Fruit fly (Drosophila melanogaster) whole organism, embryonic: ENCODE measurements around the gene CG5509.

Experiments used
- Aef1 ChIP-seq: fragments of 200-800 bp; sonication (Bioruptor generic); IDR thresholded peaks from 3 replicates; pipeline ENCODE4 v1.3.6; 2022; ENCODE audit warnings: missing biosample characterization, missing genetic modification characterization
- Atf-2 ChIP-seq: fragments of 200-800 bp; sonication (Bioruptor generic); optimal IDR thresholded peaks from 2 replicates; lab custom pipeline; 2016; ENCODE audit warnings: missing biosample characterization, missing genetic modification characterization
- CG11723 ChIP-seq: fragments of 200-800 bp; sonication (Bioruptor generic); optimal IDR thresholded peaks from 2 replicates; lab custom pipeline; 2017; ENCODE audit warnings: missing biosample characterization, mild to moderate bottlenecking, missing genetic modification characterization
- CG12659 ChIP-seq: fragments of 200-800 bp; sonication (Bioruptor generic); optimal IDR thresholded peaks from 3 replicates; lab custom pipeline; 2017; ENCODE audit warnings: mild to moderate bottlenecking, missing biosample characterization, missing genetic modification reagents, missing genetic modification characterization
- CG12769 ChIP-seq: fragments of 200-800 bp; sonication (Bioruptor generic); optimal IDR thresholded peaks from 2 replicates; lab custom pipeline; 2019; ENCODE audit warnings: missing biosample characterization, mild to moderate bottlenecking, missing genetic modification characterization, moderate library complexity
- CG13624 ChIP-seq: fragments of 200-800 bp; sonication (Bioruptor generic); optimal IDR thresholded peaks from 2 replicates; lab custom pipeline; 2016; ENCODE audit warnings: missing biosample characterization, missing genetic modification characterization
- CG14860 ChIP-seq: fragments of 200-800 bp; sonication (Bioruptor generic); IDR thresholded peaks from 3 replicates; pipeline ENCODE4 v1.3.6; 2022; ENCODE audit warnings: missing biosample characterization, missing genetic modification characterization; ENCODE audit not compliant: partially characterized antibody
- CG17912 ChIP-seq: fragments of 200-800 bp; sonication (Bioruptor generic); optimal IDR thresholded peaks from 2 replicates; lab custom pipeline; 2018; ENCODE audit warnings: missing biosample characterization, mild to moderate bottlenecking, missing genetic modification characterization
- CG2120 ChIP-seq: fragments of 200-800 bp; sonication (Bioruptor generic); optimal IDR thresholded peaks from 3 replicates; lab custom pipeline; 2016; ENCODE audit warnings: missing biosample characterization, missing genetic modification characterization
- CG2199 ChIP-seq: fragments of 200-800 bp; sonication (Bioruptor generic); IDR thresholded peaks from 3 replicates; pipeline ENCODE4 v1.3.6; 2022; ENCODE audit warnings: missing biosample characterization, missing genetic modification characterization
- CG2202 ChIP-seq: fragments of 200-800 bp; sonication (Bioruptor generic); optimal IDR thresholded peaks from 2 replicates; lab custom pipeline; 2018; ENCODE audit warnings: missing biosample characterization, mild to moderate bottlenecking, missing genetic modification characterization
- CG30020 ChIP-seq: fragments of 200-800 bp; optimal IDR thresholded peaks from 2 replicates; lab custom pipeline; 2019; ENCODE audit warnings: missing biosample characterization, mild to moderate bottlenecking, missing genetic modification characterization, moderate library complexity
- CG30431 ChIP-seq: fragments of 200-800 bp; sonication (Bioruptor generic); optimal IDR thresholded peaks from 2 replicates; lab custom pipeline; 2017; ENCODE audit warnings: missing biosample characterization, missing genetic modification characterization
- CG31441 ChIP-seq: fragments of 200-800 bp; sonication (Bioruptor generic); IDR thresholded peaks from 2 replicates; pipeline ENCODE4 v1.3.6; 2022; ENCODE audit warnings: missing biosample characterization, missing genetic modification characterization
- CG34224 ChIP-seq: fragments of 200-800 bp; sonication (Bioruptor generic); IDR thresholded peaks from 3 replicates; pipeline ENCODE4 v1.3.6; 2022; ENCODE audit warnings: missing biosample characterization, missing genetic modification characterization; ENCODE audit not compliant: partially characterized antibody
- CG3847 ChIP-seq: fragments of 200-800 bp; sonication (Bioruptor generic); IDR thresholded peaks from 2 replicates; pipeline ENCODE4 v1.3.6; 2022; ENCODE audit warnings: missing biosample characterization, missing genetic modification characterization
- CG5245 ChIP-seq: fragments of 200-800 bp; sonication (Bioruptor generic); optimal IDR thresholded peaks from 3 replicates; lab custom pipeline; 2016; ENCODE audit warnings: missing biosample characterization, missing genetic modification characterization
- CG7357 ChIP-seq: fragments of 200-800 bp; sonication (Bioruptor generic); IDR thresholded peaks from 3 replicates; pipeline ENCODE4 v1.3.6; 2022; ENCODE audit warnings: missing biosample characterization, missing genetic modification characterization
- CG7556 ChIP-seq: fragments of 200-800 bp; sonication (Bioruptor generic); optimal IDR thresholded peaks from 2 replicates; lab custom pipeline; 2017; ENCODE audit warnings: missing biosample characterization, mild to moderate bottlenecking, missing genetic modification characterization
- CG8478 ChIP-seq: fragments of >200 bp; optimal IDR thresholded peaks from 2 replicates; lab custom pipeline; 2018
- CG8924 ChIP-seq: fragments of 200-800 bp; optimal IDR thresholded peaks from 3 replicates; lab custom pipeline; 2019; ENCODE audit warnings: missing biosample characterization, mild to moderate bottlenecking, missing genetic modification characterization, moderate library complexity
- CG9817 ChIP-seq: fragments of 200-800 bp; sonication (Bioruptor generic); optimal IDR thresholded peaks from 2 replicates; lab custom pipeline; 2018; ENCODE audit warnings: missing biosample characterization, mild to moderate bottlenecking, missing genetic modification characterization, moderate library complexity
- CTCF ChIP-seq: fragments of 200-800 bp; sonication (Bioruptor generic); optimal IDR thresholded peaks from 2 replicates; lab custom pipeline; 2017; ENCODE audit warnings: missing biosample characterization, mild to moderate bottlenecking, missing genetic modification characterization, moderate library complexity
- Chrac-16 ChIP-seq: fragments of 200-800 bp; sonication (Bioruptor generic); optimal IDR thresholded peaks from 3 replicates; lab custom pipeline; 2016; ENCODE audit warnings: missing biosample characterization, missing genetic modification characterization
- CoRest ChIP-seq: fragments of 200-800 bp; sonication (Bioruptor generic); optimal IDR thresholded peaks from 3 replicates; lab custom pipeline; 2018; ENCODE audit warnings: missing biosample characterization, mild to moderate bottlenecking, missing genetic modification characterization, moderate library complexity
- Dip2 ChIP-seq: fragments of 200-800 bp; sonication (Bioruptor generic); IDR thresholded peaks from 2 replicates; pipeline ENCODE4 v1.3.6; 2022; ENCODE audit warnings: missing biosample characterization, missing genetic modification characterization
- E2f2 ChIP-seq: fragments of 200-800 bp; sonication (Bioruptor generic); IDR thresholded peaks from 2 replicates; pipeline ENCODE4 v1.3.6; 2022; ENCODE audit warnings: missing biosample characterization, missing genetic modification characterization
- Eip74EF ChIP-seq, 2 experiments: fragments of 200-800 bp in 1 of 2; fragments of >200 bp in 1 of 2; sonication (Bioruptor generic) in 1 of 2; optimal IDR thresholded peaks; 2 replicates each; lab custom pipeline; 2017 to 2019; ENCODE audit warnings: missing biosample characterization in 2 of 2, missing genetic modification characterization in 2 of 2, mild to moderate bottlenecking in 1 of 2, moderate library complexity in 1 of 2
- Fer1 ChIP-seq: fragments of 200-800 bp; sonication (Bioruptor generic); optimal IDR thresholded peaks from 2 replicates; lab custom pipeline; 2017; ENCODE audit warnings: missing biosample characterization, mild to moderate bottlenecking, missing genetic modification characterization
- Fer3 ChIP-seq: fragments of 200-800 bp; sonication (Bioruptor generic); optimal IDR thresholded peaks from 2 replicates; lab custom pipeline; 2018; ENCODE audit warnings: missing biosample characterization, mild to moderate bottlenecking, missing genetic modification characterization, moderate library complexity
- Hand ChIP-seq: fragments of 200-800 bp; sonication (Bioruptor generic); optimal IDR thresholded peaks from 2 replicates; lab custom pipeline; 2017; ENCODE audit warnings: mild to moderate bottlenecking, missing biosample characterization, missing genetic modification reagents, missing genetic modification characterization
- Hr3 ChIP-seq: fragments of 200-800 bp; sonication (Bioruptor generic); optimal IDR thresholded peaks from 3 replicates; lab custom pipeline; 2016; ENCODE audit warnings: missing biosample characterization, missing genetic modification characterization
- MBD-R2 ChIP-seq: fragments of 200-800 bp; sonication (Bioruptor generic); IDR thresholded peaks from 2 replicates; pipeline ENCODE4 v1.3.6; 2022; ENCODE audit warnings: missing biosample characterization, missing genetic modification characterization
- Med ChIP-seq: fragments of 200-800 bp; sonication (Bioruptor generic); peaks from one replicate; lab custom pipeline; 2016; ENCODE audit warnings: missing biosample characterization, missing genetic modification characterization, mild to moderate bottlenecking, inconsistent platforms, moderate library complexity
- NfI ChIP-seq: fragments of 200-800 bp; sonication (Bioruptor generic); optimal IDR thresholded peaks from 3 replicates; lab custom pipeline; 2018; ENCODE audit warnings: missing biosample characterization, mild to moderate bottlenecking, missing genetic modification characterization, moderate library complexity
- PHDP ChIP-seq: fragments of 200-800 bp; sonication (Bioruptor generic); optimal IDR thresholded peaks from 3 replicates; lab custom pipeline; 2018; ENCODE audit warnings: missing biosample characterization, mild to moderate bottlenecking, missing genetic modification characterization, moderate library complexity
- TFAM ChIP-seq: fragments of 200-800 bp; sonication (Bioruptor generic); optimal IDR thresholded peaks from 2 replicates; lab custom pipeline; 2017; ENCODE audit warnings: missing biosample characterization, missing genetic modification characterization, inconsistent platforms
- Trl ChIP-seq, 3 experiments: fragments of >200 bp in 2 of 3; fragments of 200-800 bp in 1 of 3; sonication (Bioruptor generic) in 1 of 3; optimal IDR thresholded peaks; 2 replicates in 1 of 3; 3 replicates in 2 of 3; lab custom pipeline; 2016 to 2017; ENCODE audit warnings: missing biosample characterization in 1 of 3, missing genetic modification characterization in 1 of 3
- Xbp1 ChIP-seq: fragments of 200-800 bp; sonication (Bioruptor generic); optimal IDR thresholded peaks from 3 replicates; lab custom pipeline; 2016; ENCODE audit warnings: missing biosample characterization, mild to moderate bottlenecking, missing genetic modification characterization
- Xrp1 ChIP-seq: fragments of 200-800 bp; sonication (Bioruptor generic); IDR thresholded peaks from 2 replicates; pipeline ENCODE4 v1.3.6; 2022; ENCODE audit warnings: missing biosample characterization, missing genetic modification characterization
- az2 ChIP-seq: fragments of 200-800 bp; sonication (Bioruptor generic); optimal IDR thresholded peaks from 3 replicates; lab custom pipeline; 2016; ENCODE audit warnings: missing biosample characterization, missing genetic modification characterization
- ci ChIP-seq: fragments of 200-800 bp; sonication (Bioruptor generic); IDR thresholded peaks from 3 replicates; pipeline ENCODE4 v1.3.6; 2022; ENCODE audit warnings: missing biosample characterization, missing genetic modification characterization
- dpn ChIP-seq, 2 experiments: fragments of 200-800 bp; sonication (Bioruptor generic); optimal IDR thresholded peaks; 3 replicates each; lab custom pipeline; 2016; ENCODE audit warnings: missing biosample characterization in 2 of 2, missing genetic modification characterization in 2 of 2
- ems ChIP-seq: fragments of 200-800 bp; sonication (Bioruptor generic); optimal IDR thresholded peaks from 3 replicates; lab custom pipeline; 2016; ENCODE audit warnings: missing biosample characterization, missing genetic modification characterization
- gce ChIP-seq: fragments of 200-800 bp; sonication (Bioruptor generic); IDR thresholded peaks from 3 replicates; pipeline ENCODE4 v1.3.6; 2022; ENCODE audit warnings: missing biosample characterization, missing genetic modification characterization
- ind ChIP-seq: fragments of 200-800 bp; sonication (Bioruptor generic); optimal IDR thresholded peaks from 3 replicates; lab custom pipeline; 2016; ENCODE audit warnings: missing biosample characterization, missing genetic modification characterization
- lola ChIP-seq, 3 experiments: fragments of >200 bp in 2 of 3; fragments of 200-800 bp in 1 of 3; sonication (Bioruptor generic) in 1 of 3; optimal IDR thresholded peaks; 2 replicates each; lab custom pipeline; 2017 to 2019; ENCODE audit warnings: missing biosample characterization in 3 of 3, missing genetic modification characterization in 3 of 3, mild to moderate bottlenecking in 1 of 3, moderate library complexity in 1 of 3
- mam ChIP-seq: fragments of 200-800 bp; sonication (Bioruptor generic); optimal IDR thresholded peaks from 3 replicates; lab custom pipeline; 2016; ENCODE audit warnings: missing biosample characterization, missing genetic modification characterization
- pros ChIP-seq: fragments of 200-800 bp; sonication (Bioruptor generic); optimal IDR thresholded peaks from 3 replicates; lab custom pipeline; 2019; ENCODE audit warnings: missing biosample characterization, mild to moderate bottlenecking, missing genetic modification characterization, moderate library complexity
- tgo ChIP-seq: fragments of 200-800 bp; sonication (Bioruptor generic); IDR thresholded peaks from 3 replicates; pipeline ENCODE4 v1.3.6; 2022; ENCODE audit warnings: missing biosample characterization, missing genetic modification characterization
- wek ChIP-seq: fragments of 200-800 bp; sonication (Bioruptor generic); optimal IDR thresholded peaks from 3 replicates; lab custom pipeline; 2018; ENCODE audit warnings: missing biosample characterization, mild to moderate bottlenecking, missing genetic modification characterization, moderate library complexity

The CG5509 gene

DNA sequence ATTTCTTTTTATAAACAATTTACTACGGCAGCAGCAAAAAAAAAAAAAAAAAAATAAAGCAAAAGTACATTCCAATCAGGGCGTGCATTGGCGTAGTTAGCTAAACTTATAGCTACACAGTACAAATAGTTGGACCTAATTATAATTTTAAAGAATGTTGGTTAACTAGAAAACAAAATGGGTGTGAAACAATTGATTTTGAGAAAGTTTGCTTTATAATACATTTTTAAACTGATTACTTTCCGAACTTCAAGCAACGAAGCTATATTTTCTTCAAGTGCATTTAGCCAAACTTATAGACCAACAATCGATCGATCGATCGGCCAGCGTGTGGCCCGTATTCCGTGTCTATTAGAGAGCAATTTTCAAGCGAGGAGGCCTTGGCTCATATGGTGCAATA, 888 bp upstream of the CG5509 start (continued):
- TF ChIP-seq Hr3 (GFP tag; lab: Kevin White, UChicago) (peak; percentile 18), MBD-R2 (no peak), Eip74EF (GFP tag; optimal IDR thresholded peaks at IDR 0.05; lab: Kevin White, UChicago) (no peak), CG12659 (GFP tag; lab: Kevin White, UChicago) (peak; percentile 19), CG17912 (no peak), az2 (GFP tag; lab: Kevin White, UChicago) (peak; percentile 36), E2f2 (GFP tag; lab: Robert Waterston, UW) (peak; percentile 13; the same call in 1 of the 2 replicates), PHDP (tag; lab: Kevin White, UChicago) (peak; percentile 40), mam (GFP tag; lab: Kevin White, UChicago) (peak; percentile 20), CG34224 (no peak), CG11723 (GFP tag; lab: Kevin White, UChicago) (no peak), gce (GFP tag; lab: Robert Waterston, UW) (no peak), ems (peak; percentile 4), CG14860 (no peak), Fer3 (peak; percentile 48), Trl (optimal IDR thresholded peaks at IDR 0.05; lab: Kevin White, UChicago) (no peak), Trl (GFP tag; optimal IDR thresholded peaks at IDR 0.05; lab: Kevin White, UChicago) (peak; percentile 0), Fer1 (GFP tag; lab: Kevin White, UChicago) (peak; percentile 43), CG31441 (no peak; the same call in 1 of the 2 replicates), CG13624 (GFP tag; lab: Kevin White, UChicago) (no peak), tgo (GFP tag; lab: Robert Waterston, UW) (peak; percentile 59; the same call in 2 of the 3 replicates), Chrac-16 (GFP tag; lab: Kevin White, UChicago) (no peak), CG30020 (tag; lab: Kevin White, UChicago) (no peak), ci (peak; percentile 58; the same call in 2 of the 3 replicates), ind (GFP tag; lab: Kevin White, UChicago) (peak; percentile 34), NfI (GFP tag; lab: Kevin White, UChicago) (peak; percentile 34), pros (no peak), lola (GFP tag; optimal IDR thresholded peaks at IDR 0.05; lab: Kevin White, UChicago) (no peak), CTCF (GFP tag; lab: Kevin White, UChicago) (no peak), CG2199 (no peak), CG9817 (peak; percentile 3), Med (GFP tag; lab: Kevin White, UChicago) (peak; percentile 80), Hand (GFP tag; lab: Kevin White, UChicago) (no peak), CG12769 (tag; lab: Kevin White, UChicago) (peak; percentile 43), Xrp1 (peak; percentile 45), CG2120 (GFP tag; lab: Kevin White, UChicago) (peak; percentile 22), CG7357 (GFP tag; lab: Robert Waterston, UW) (0 out of 3 replicates have a peak, but pooled peaks have one; percentile 7), CG5245 (GFP tag; lab: Kevin White, UChicago) (peak; percentile 9), CG8924 (peak; percentile 5), wek (GFP tag; lab: Kevin White, UChicago) (no peak), CG30431 (GFP tag; lab: Kevin White, UChicago) (no peak), CG7556 (peak; percentile 4), dpn (GFP tag; optimal IDR thresholded peaks at IDR 0.05; lab: Kevin White, UChicago) (peak in 1 of 2 experiments; percentile 22), CG8478 (lab: Kevin White, UChicago) (no peak), Xbp1 (peak; percentile 7), CoRest (peak; percentile 40), CG2202 (tag; lab: Kevin White, UChicago) (no peak), Atf-2 (GFP tag; lab: Kevin White, UChicago) (no peak), Aef1 (GFP tag; lab: Robert Waterston, UW) (no peak), Dip2 (no peak), TFAM (no peak), CG3847 (GFP tag; lab: Robert Waterston, UW) (no peak)
